Fruit fly (Drosophila melanogaster) whole organism, embryonic: ENCODE results near the gene CG1542.

ENCODE experiments used
- ATbp ChIP-seq: fragments of 200-800 bp; sonication (Bioruptor generic); optimal IDR thresholded peaks from 2 replicates; lab custom pipeline; 2017; ENCODE audit warnings: missing biosample characterization, mild to moderate bottlenecking, missing genetic modification characterization, missing genetic modification reagents
- Asciz ChIP-seq: fragments of 200-800 bp; sonication (Bioruptor generic); optimal IDR thresholded peaks from 2 replicates; lab custom pipeline; 2017; ENCODE audit warnings: missing biosample characterization, mild to moderate bottlenecking, missing genetic modification characterization, missing genetic modification reagents
- Atf6 ChIP-seq: fragments of 200-800 bp; sonication (Bioruptor generic); IDR thresholded peaks from 2 replicates; pipeline ENCODE4 v1.3.6; 2022; ENCODE audit warnings: missing biosample characterization, missing genetic modification characterization
- Blimp-1 ChIP-seq: fragments of 200-800 bp; sonication (Bioruptor generic); optimal IDR thresholded peaks from 3 replicates; lab custom pipeline; 2018; ENCODE audit warnings: missing biosample characterization, missing genetic modification characterization, mild to moderate bottlenecking, moderate library complexity, missing genetic modification reagents
- CG11560 ChIP-seq: fragments of 200-800 bp; sonication (Bioruptor generic); IDR thresholded peaks from 3 replicates; pipeline ENCODE4 v1.3.6; 2022; ENCODE audit warnings: missing biosample characterization, missing genetic modification characterization
- CG12071 ChIP-seq: fragments of 200-800 bp; sonication (Bioruptor generic); optimal IDR thresholded peaks from 3 replicates; lab custom pipeline; 2018; ENCODE audit warnings: missing biosample characterization, mild to moderate bottlenecking, missing genetic modification characterization
- CG12769 ChIP-seq: fragments of 200-800 bp; sonication (Bioruptor generic); optimal IDR thresholded peaks from 2 replicates; lab custom pipeline; 2019; ENCODE audit warnings: missing biosample characterization, mild to moderate bottlenecking, missing genetic modification characterization, moderate library complexity
- CG15269 ChIP-seq: fragments of 200-800 bp; sonication (Bioruptor generic); optimal IDR thresholded peaks from 2 replicates; lab custom pipeline; 2018; ENCODE audit warnings: missing biosample characterization, mild to moderate bottlenecking, missing genetic modification characterization, moderate library complexity
- CG1602 ChIP-seq: fragments of 200-800 bp; sonication (Bioruptor generic); optimal IDR thresholded peaks from 3 replicates; lab custom pipeline; 2016; ENCODE audit warnings: missing biosample characterization, missing genetic modification characterization
- CG17912 ChIP-seq: fragments of 200-800 bp; sonication (Bioruptor generic); optimal IDR thresholded peaks from 2 replicates; lab custom pipeline; 2018; ENCODE audit warnings: missing biosample characterization, mild to moderate bottlenecking, missing genetic modification characterization
- CG1832 ChIP-seq: fragments of 200-800 bp; sonication (Bioruptor generic); optimal IDR thresholded peaks from 2 replicates; lab custom pipeline; 2017; ENCODE audit warnings: missing biosample characterization, mild to moderate bottlenecking, missing genetic modification characterization, inconsistent platforms
- CG2120 ChIP-seq: fragments of 200-800 bp; sonication (Bioruptor generic); optimal IDR thresholded peaks from 3 replicates; lab custom pipeline; 2016; ENCODE audit warnings: missing biosample characterization, missing genetic modification characterization
- CG2678 ChIP-seq: fragments of 200-800 bp; sonication (Bioruptor generic); optimal IDR thresholded peaks from 3 replicates; lab custom pipeline; 2019; ENCODE audit warnings: missing biosample characterization, mild to moderate bottlenecking, missing genetic modification characterization, moderate library complexity
- CG31388 ChIP-seq: fragments of 200-800 bp; sonication (Bioruptor generic); optimal IDR thresholded peaks from 2 replicates; lab custom pipeline; 2016; ENCODE audit warnings: missing biosample characterization, missing genetic modification characterization
- CG33557 ChIP-seq: fragments of 200-800 bp; sonication (Bioruptor generic); optimal IDR thresholded peaks from 2 replicates; lab custom pipeline; 2019; ENCODE audit warnings: missing biosample characterization, mild to moderate bottlenecking, missing genetic modification characterization, moderate library complexity
- CG6765 ChIP-seq: fragments of 200-800 bp; sonication (Bioruptor generic); optimal IDR thresholded peaks from 3 replicates; lab custom pipeline; 2017; ENCODE audit warnings: missing biosample characterization, mild to moderate bottlenecking, missing genetic modification characterization
- CG7357 ChIP-seq: fragments of 200-800 bp; sonication (Bioruptor generic); IDR thresholded peaks from 3 replicates; pipeline ENCODE4 v1.3.6; 2022; ENCODE audit warnings: missing biosample characterization, missing genetic modification characterization
- CG8765 ChIP-seq: fragments of 200-800 bp; sonication (Bioruptor generic); IDR thresholded peaks from 2 replicates; pipeline ENCODE4 v1.3.6; 2022; ENCODE audit warnings: missing biosample characterization, missing genetic modification characterization
- D19A ChIP-seq: fragments of 200-800 bp; optimal IDR thresholded peaks from 3 replicates; lab custom pipeline; 2019; ENCODE audit warnings: missing biosample characterization, mild to moderate bottlenecking, missing genetic modification characterization, moderate library complexity
- Dip3 ChIP-seq: fragments of 200-800 bp; sonication (Bioruptor generic); optimal IDR thresholded peaks from 3 replicates; lab custom pipeline; 2016; ENCODE audit warnings: missing biosample characterization, missing genetic modification characterization
- HHEX ChIP-seq: fragments of 200-800 bp; sonication (Bioruptor generic); optimal IDR thresholded peaks from 3 replicates; lab custom pipeline; 2017; ENCODE audit warnings: missing biosample characterization, mild to moderate bottlenecking, missing genetic modification characterization, missing genetic modification reagents
- Hr78 ChIP-seq, 2 experiments: fragments of 200-800 bp in 1 of 2; fragments of >200 bp in 1 of 2; sonication (Bioruptor generic) in 1 of 2; optimal IDR thresholded peaks; 2 replicates each; lab custom pipeline; 2017 to 2019; ENCODE audit warnings: missing biosample characterization in 2 of 2, missing genetic modification characterization in 2 of 2, mild to moderate bottlenecking in 1 of 2, moderate library complexity in 1 of 2
- Kr ChIP-seq: fragments of 200-800 bp; sonication (Bioruptor generic); optimal IDR thresholded peaks from 2 replicates; lab custom pipeline; 2017; ENCODE audit warnings: missing biosample characterization, mild to moderate bottlenecking, missing genetic modification characterization
- Med ChIP-seq: fragments of 200-800 bp; sonication (Bioruptor generic); peaks from one replicate; lab custom pipeline; 2016; ENCODE audit warnings: missing biosample characterization, missing genetic modification characterization, mild to moderate bottlenecking, inconsistent platforms, moderate library complexity
- Nf-YC ChIP-seq: fragments of 200-800 bp; optimal IDR thresholded peaks from 3 replicates; lab custom pipeline; 2019; ENCODE audit warnings: missing biosample characterization, mild to moderate bottlenecking, missing genetic modification characterization, moderate library complexity
- Pdp1 ChIP-seq, 2 experiments: fragments of 200-800 bp; sonication (Bioruptor generic); optimal IDR thresholded peaks; 3 replicates each; lab custom pipeline; 2016; ENCODE audit warnings: missing biosample characterization in 2 of 2, missing genetic modification characterization in 2 of 2, mild to moderate bottlenecking in 1 of 2, moderate library complexity in 1 of 2
- Spps ChIP-seq: fragments of 200-800 bp; sonication (Bioruptor generic); optimal IDR thresholded peaks from 2 replicates; lab custom pipeline; 2018; ENCODE audit warnings: missing biosample characterization, mild to moderate bottlenecking, missing genetic modification characterization
- al ChIP-seq: fragments of 200-800 bp; sonication (Bioruptor generic); IDR thresholded peaks from 2 replicates; pipeline ENCODE4 v1.3.6; 2022; ENCODE audit warnings: missing biosample characterization, missing genetic modification characterization
- az2 ChIP-seq: fragments of 200-800 bp; sonication (Bioruptor generic); optimal IDR thresholded peaks from 3 replicates; lab custom pipeline; 2016; ENCODE audit warnings: missing biosample characterization, missing genetic modification characterization
- da ChIP-seq: fragments of 200-800 bp; sonication (Bioruptor generic); optimal IDR thresholded peaks from 2 replicates; lab custom pipeline; 2016; ENCODE audit warnings: missing biosample characterization, missing genetic modification characterization
- dmrt99B ChIP-seq: fragments of 200-800 bp; sonication (Bioruptor generic); optimal IDR thresholded peaks from 2 replicates; lab custom pipeline; 2018; ENCODE audit warnings: missing biosample characterization, mild to moderate bottlenecking, missing genetic modification characterization, moderate library complexity
- eve ChIP-seq, 2 experiments: fragments of >200 bp; optimal IDR thresholded peaks; 2 replicates each; lab custom pipeline; 2017; ENCODE audit warnings: missing biosample characterization in 2 of 2, missing genetic modification characterization in 2 of 2
- gsb-n ChIP-seq: fragments of 200-800 bp; sonication (Bioruptor generic); optimal IDR thresholded peaks from 3 replicates; lab custom pipeline; 2018; ENCODE audit warnings: missing biosample characterization, mild to moderate bottlenecking, missing genetic modification characterization
- kay ChIP-seq: fragments of 200-800 bp; sonication (Bioruptor generic); optimal IDR thresholded peaks from 2 replicates; lab custom pipeline; 2016; ENCODE audit warnings: missing biosample characterization, missing genetic modification characterization
- lab ChIP-seq: fragments of 200-800 bp; sonication (Bioruptor generic); optimal IDR thresholded peaks from 3 replicates; lab custom pipeline; 2017; ENCODE audit warnings: missing biosample characterization, missing genetic modification characterization, mild to moderate bottlenecking, moderate library complexity, missing genetic modification reagents
- otp ChIP-seq: fragments of 200-800 bp; sonication (Bioruptor generic); IDR thresholded peaks from 3 replicates; pipeline ENCODE4, ENCODE4 v1.3.6; 2022; ENCODE audit warnings: missing biosample characterization, missing genetic modification characterization
- pan ChIP-seq, 4 experiments: fragments of >200 bp in 3 of 4; fragments of 200-800 bp in 1 of 4; sonication (Bioruptor generic) in 1 of 4; optimal IDR thresholded peaks in 3 of 4; IDR thresholded peaks in 1 of 4; 2 replicates each; pipeline versions ENCODE4 v1.3.6 to Lab custom; 2017 to 2022; ENCODE audit warnings: missing biosample characterization in 2 of 4, missing genetic modification characterization in 2 of 4, mixed read lengths in 1 of 4
- prd ChIP-seq, 3 experiments: fragments of >200 bp in 2 of 3; fragments of 200-800 bp in 1 of 3; sonication (Bioruptor generic) in 1 of 3; optimal IDR thresholded peaks in 2 of 3; IDR thresholded peaks in 1 of 3; 2 replicates in 2 of 3; 3 replicates in 1 of 3; pipeline versions ENCODE4 v1.3.6 to Lab custom; 2017 to 2022; ENCODE audit warnings: missing biosample characterization in 1 of 3, missing genetic modification characterization in 1 of 3
- sd ChIP-seq: fragments of 200-800 bp; sonication (Bioruptor generic); optimal IDR thresholded peaks from 3 replicates; lab custom pipeline; 2018; ENCODE audit warnings: missing biosample characterization, mild to moderate bottlenecking, missing genetic modification characterization, moderate library complexity
- sens ChIP-seq: fragments of 200-800 bp; sonication (Bioruptor generic); peaks from one replicate; lab custom pipeline; 2016; ENCODE audit warnings: missing biosample characterization, missing genetic modification characterization
- seq ChIP-seq: fragments of 200-800 bp; sonication (Bioruptor generic); IDR thresholded peaks from 2 replicates; pipeline ENCODE4 v1.3.6; 2022; ENCODE audit warnings: missing biosample characterization, missing genetic modification characterization
- sima ChIP-seq: fragments of 200-800 bp; sonication (Bioruptor generic); optimal IDR thresholded peaks from 2 replicates; lab custom pipeline; 2016; ENCODE audit warnings: missing biosample characterization, missing genetic modification characterization
- so ChIP-seq: fragments of 200-800 bp; sonication (Bioruptor generic); IDR thresholded peaks from 3 replicates; pipeline ENCODE4 v1.3.6; 2022; ENCODE audit warnings: missing biosample characterization, missing genetic modification characterization
- ssp ChIP-seq: fragments of 200-800 bp; sonication (Bioruptor generic); IDR thresholded peaks from 2 replicates; pipeline ENCODE4 v1.3.6; 2022; ENCODE audit warnings: missing biosample characterization, missing genetic modification characterization
- wek ChIP-seq: fragments of 200-800 bp; sonication (Bioruptor generic); optimal IDR thresholded peaks from 3 replicates; lab custom pipeline; 2018; ENCODE audit warnings: missing biosample characterization, mild to moderate bottlenecking, missing genetic modification characterization, moderate library complexity
- zfh2 ChIP-seq: fragments of 200-800 bp; sonication (Bioruptor generic); optimal IDR thresholded peaks from 2 replicates; lab custom pipeline; 2016; ENCODE audit warnings: missing biosample characterization, missing genetic modification characterization

The CG1542 gene

dm6 chr3R:31232236-31232635 is 19.0 kb downstream of the CG1542 start, which contains the start of gene CG15563:
CG15563 (minus strand) TSS chr3R:31232336.
- no peak for TF ChIP-seq Kr (GFP tag; lab: Kevin White, UChicago)
- no peak for TF ChIP-seq Nf-YC (tag; lab: Kevin White, UChicago)
- no peak for TF ChIP-seq HHEX (GFP tag; lab: Kevin White, UChicago)
- no peak for TF ChIP-seq CG1602 (GFP tag; lab: Kevin White, UChicago)
- no peak for TF ChIP-seq az2 (GFP tag; lab: Kevin White, UChicago)
- no peak for TF ChIP-seq sima (GFP tag; lab: Kevin White, UChicago)
- no peak for TF ChIP-seq CG7357 (GFP tag; lab: Robert Waterston, UW)
- TF ChIP-seq CG33557 (GFP tag; lab: Kevin White, UChicago) = no peak
- TF ChIP-seq Atf6 (GFP tag; lab: Robert Waterston, UW) = no peak
- no peak for TF ChIP-seq so (GFP tag; lab: Robert Waterston, UW)
- TF ChIP-seq kay (GFP tag; lab: Kevin White, UChicago) = no peak
- no peak for TF ChIP-seq prd (optimal IDR thresholded peaks at IDR 0.05; lab: Kevin White, UChicago)
- TF ChIP-seq prd (GFP tag; IDR thresholded peaks at IDR 0.05; lab: Robert Waterston, UW) = no peak
- TF ChIP-seq dmrt99B (tag; lab: Kevin White, UChicago) = no peak

dm6 chr3R:31235262-31235661 is 22.0 kb downstream of the CG1542 start, which contains the start of gene CG15564:
CG15564 (minus strand) TSS chr3R:31235362.
- TF ChIP-seq gsb-n = no peak
- TF ChIP-seq pan (optimal IDR thresholded peaks at IDR 0.05; lab: Kevin White, UChicago) = no peak
- TF ChIP-seq pan (GFP tag; optimal IDR thresholded peaks at IDR 0.05 in 1 of 2, IDR thresholded peaks at IDR 0.05 in 1 of 2) = peak in 1 of 2 experiments; percentile 8
- no peak for TF ChIP-seq da (GFP tag; lab: Kevin White, UChicago)
- TF ChIP-seq al (GFP tag; lab: Robert Waterston, UW) = no peak
- TF ChIP-seq sens = peak; percentile 34
- TF ChIP-seq, all 482 proteins: peak for 2

- TF ChIP-seq ATbp (GFP tag; lab: Kevin White, UChicago) (peak; percentile 54), sd (tag; lab: Kevin White, UChicago) (peak; percentile 8), eve (GFP tag; optimal IDR thresholded peaks at IDR 0.05; lab: Kevin White, UChicago) (no peak), CG31388 (GFP tag; lab: Kevin White, UChicago) (no peak), CG8765 (GFP tag; lab: Robert Waterston, UW) (no peak), CG2678 (peak; percentile 16), Hr78 (GFP tag; optimal IDR thresholded peaks at IDR 0.05; lab: Kevin White, UChicago) (peak in 1 of 2 experiments; percentile 76), CG17912 (GFP tag; lab: Kevin White, UChicago) (peak; percentile 19), Dip3 (GFP tag; lab: Kevin White, UChicago) (peak; percentile 4), lab (GFP tag; lab: Kevin White, UChicago) (peak; percentile 49), Spps (tag; lab: Kevin White, UChicago) (no peak), Blimp-1 (GFP tag; lab: Kevin White, UChicago) (peak; percentile 67), Pdp1 (GFP tag; optimal IDR thresholded peaks at IDR 0.05; lab: Kevin White, UChicago) (peak in 1 of 2 experiments; percentile 29), CG11560 (no peak), wek (peak; percentile 14), CG1832 (GFP tag; lab: Kevin White, UChicago) (no peak), ssp (no peak), otp (peak; percentile 14; the same call in 1 of the 3 replicates), CG12071 (peak; percentile 35), CG6765 (GFP tag; lab: Kevin White, UChicago) (peak; percentile 20), Asciz (GFP tag; lab: Kevin White, UChicago) (peak; percentile 27), seq (GFP tag; lab: Robert Waterston, UW) (0 out of 2 replicates have a peak, but pooled peaks have one; percentile 34), zfh2 (GFP tag; lab: Kevin White, UChicago) (peak; percentile 3), Med (GFP tag; lab: Kevin White, UChicago) (peak; percentile 79), CG15269 (tag; lab: Kevin White, UChicago) (peak; percentile 16), D19A (tag; lab: Kevin White, UChicago) (no peak), CG12769 (peak; percentile 1), CG2120 (peak; percentile 4)
These were observed 26.8 kb downstream of the CG1542 start for dm6 chr3R:31240023-31240422.
